Fruit fly (Drosophila melanogaster) whole organism, embryonic: ENCODE data around the gene Obp93a.

ENCODE experiments used
- Atf3 ChIP-seq: fragments of 200-800 bp; sonication (Bioruptor generic); optimal IDR thresholded peaks from 3 replicates; lab custom pipeline; 2016; ENCODE audit warnings: missing biosample characterization, missing genetic modification characterization
- B-H2 ChIP-seq: fragments of 200-800 bp; sonication (Bioruptor generic); optimal IDR thresholded peaks from 2 replicates; lab custom pipeline; 2018; ENCODE audit warnings: missing biosample characterization, mild to moderate bottlenecking, missing genetic modification characterization
- Bdp1 ChIP-seq: fragments of 200-800 bp; sonication (Bioruptor generic); optimal IDR thresholded peaks from 3 replicates; lab custom pipeline; 2016; ENCODE audit warnings: missing biosample characterization, missing genetic modification characterization
- CG10267 ChIP-seq: fragments of 200-800 bp; sonication (Bioruptor generic); optimal IDR thresholded peaks from 2 replicates; lab custom pipeline; 2018; ENCODE audit warnings: missing biosample characterization, mild to moderate bottlenecking, missing genetic modification characterization, moderate library complexity
- CG11247 ChIP-seq: fragments of 200-800 bp; sonication (Bioruptor generic); IDR thresholded peaks from 2 replicates; pipeline ENCODE4 v1.3.6; 2022; ENCODE audit warnings: missing biosample characterization, missing genetic modification characterization
- CG12219 ChIP-seq: fragments of 200-800 bp; sonication (Bioruptor generic); optimal IDR thresholded peaks from 3 replicates; lab custom pipeline; 2018; ENCODE audit warnings: missing biosample characterization, mild to moderate bottlenecking, missing genetic modification characterization
- CG14014 ChIP-seq: fragments of 200-800 bp; sonication (Bioruptor generic); IDR thresholded peaks from 2 replicates; pipeline ENCODE4 v1.3.6; 2022; ENCODE audit warnings: missing biosample characterization, missing genetic modification characterization
- CG15479 ChIP-seq: fragments of 200-800 bp; sonication (Bioruptor generic); optimal IDR thresholded peaks from 3 replicates; lab custom pipeline; 2019; ENCODE audit warnings: missing biosample characterization, mild to moderate bottlenecking, missing genetic modification characterization, moderate library complexity
- CG15696 ChIP-seq: fragments of 200-800 bp; sonication (Bioruptor generic); optimal IDR thresholded peaks from 2 replicates; lab custom pipeline; 2019; ENCODE audit warnings: missing biosample characterization, mild to moderate bottlenecking, missing genetic modification characterization, moderate library complexity
- CG16813 ChIP-seq: fragments of 200-800 bp; sonication (Bioruptor generic); IDR thresholded peaks from 3 replicates; pipeline ENCODE4 v1.3.6; 2022; ENCODE audit warnings: missing biosample characterization, missing genetic modification characterization; ENCODE audit not compliant: partially characterized antibody
- CG17802 ChIP-seq: fragments of 200-800 bp; sonication (Bioruptor generic); optimal IDR thresholded peaks from 2 replicates; lab custom pipeline; 2018; ENCODE audit warnings: missing biosample characterization, mild to moderate bottlenecking, missing genetic modification characterization, moderate library complexity
- CG17829 ChIP-seq: fragments of 200-800 bp; optimal IDR thresholded peaks from 2 replicates; lab custom pipeline; 2019; ENCODE audit warnings: missing biosample characterization, mild to moderate bottlenecking, missing genetic modification characterization, moderate library complexity
- CG1832 ChIP-seq: fragments of 200-800 bp; sonication (Bioruptor generic); optimal IDR thresholded peaks from 2 replicates; lab custom pipeline; 2017; ENCODE audit warnings: missing biosample characterization, mild to moderate bottlenecking, missing genetic modification characterization, inconsistent platforms
- CG18476 ChIP-seq: fragments of 200-800 bp; sonication (Bioruptor generic); optimal IDR thresholded peaks from 2 replicates; lab custom pipeline; 2016; ENCODE audit warnings: missing biosample characterization, mild to moderate bottlenecking, missing genetic modification characterization
- CG18599 ChIP-seq: fragments of 200-800 bp; sonication (Bioruptor generic); optimal IDR thresholded peaks from 3 replicates; lab custom pipeline; 2017; ENCODE audit warnings: missing biosample characterization, missing genetic modification characterization, mild to moderate bottlenecking, moderate library complexity, missing genetic modification reagents
- CG31224 ChIP-seq: fragments of 200-800 bp; sonication (Bioruptor generic); IDR thresholded peaks from 2 replicates; pipeline ENCODE4 v1.3.6; 2022; ENCODE audit warnings: missing biosample characterization, missing genetic modification characterization
- CG31441 ChIP-seq: fragments of 200-800 bp; sonication (Bioruptor generic); IDR thresholded peaks from 2 replicates; pipeline ENCODE4 v1.3.6; 2022; ENCODE audit warnings: missing biosample characterization, missing genetic modification characterization
- CG33213 ChIP-seq: fragments of 200-800 bp; sonication (Bioruptor generic); optimal IDR thresholded peaks from 3 replicates; lab custom pipeline; 2016; ENCODE audit warnings: missing biosample characterization, missing genetic modification characterization
- CG33557 ChIP-seq: fragments of 200-800 bp; sonication (Bioruptor generic); optimal IDR thresholded peaks from 2 replicates; lab custom pipeline; 2019; ENCODE audit warnings: missing biosample characterization, mild to moderate bottlenecking, missing genetic modification characterization, moderate library complexity
- CG3838 ChIP-seq: fragments of 200-800 bp; sonication (Bioruptor generic); optimal IDR thresholded peaks from 3 replicates; lab custom pipeline; 2016; ENCODE audit warnings: missing biosample characterization, missing genetic modification characterization
- CG4707 ChIP-seq: fragments of 200-800 bp; sonication (Bioruptor generic); optimal IDR thresholded peaks from 2 replicates; lab custom pipeline; 2018; ENCODE audit warnings: missing biosample characterization, mild to moderate bottlenecking, missing genetic modification characterization, moderate library complexity
- CG4730 ChIP-seq: fragments of 200-800 bp; sonication (Bioruptor generic); IDR thresholded peaks from 2 replicates; pipeline ENCODE4 v1.3.6; 2022; ENCODE audit warnings: missing biosample characterization, missing genetic modification characterization
- CG6813 ChIP-seq: fragments of 200-800 bp; sonication (Bioruptor generic); optimal IDR thresholded peaks from 2 replicates; lab custom pipeline; 2017; ENCODE audit warnings: missing biosample characterization, missing genetic modification characterization, mild to moderate bottlenecking, moderate library complexity, missing genetic modification reagents
- CG7928 ChIP-seq: fragments of 200-800 bp; sonication (Bioruptor generic); optimal IDR thresholded peaks from 2 replicates; lab custom pipeline; 2017; ENCODE audit warnings: missing biosample characterization, mild to moderate bottlenecking, missing genetic modification characterization
- CG8290 ChIP-seq, 3 experiments: fragments of 200-800 bp; sonication (Bioruptor generic); optimal IDR thresholded peaks; 2 replicates each; lab custom pipeline; 2016 to 2019; ENCODE audit warnings: missing biosample characterization in 3 of 3, missing genetic modification characterization in 3 of 3, mild to moderate bottlenecking in 2 of 3, moderate library complexity in 1 of 3
- Dp ChIP-seq: fragments of 200-800 bp; sonication (Bioruptor generic); optimal IDR thresholded peaks from 2 replicates; lab custom pipeline; 2018; ENCODE audit warnings: missing biosample characterization, mild to moderate bottlenecking, missing genetic modification characterization, moderate library complexity
- E2f1 ChIP-seq: fragments of 200-800 bp; sonication (Bioruptor generic); IDR thresholded peaks from 2 replicates; pipeline ENCODE4 v1.3.6; 2022; ENCODE audit warnings: missing biosample characterization, missing genetic modification characterization
- Gug ChIP-seq: fragments of 200-800 bp; sonication (Bioruptor generic); IDR thresholded peaks from 4 replicates; pipeline ENCODE4 v1.3.6; 2022; ENCODE audit warnings: missing biosample characterization, missing genetic modification characterization
- H15 ChIP-seq: fragments of 200-800 bp; sonication (Bioruptor generic); IDR thresholded peaks from 3 replicates; pipeline ENCODE4 v1.3.6; 2022; ENCODE audit warnings: missing biosample characterization, missing genetic modification characterization
- HLH54F ChIP-seq: fragments of 200-800 bp; sonication (Bioruptor generic); optimal IDR thresholded peaks from 3 replicates; lab custom pipeline; 2016; ENCODE audit warnings: missing biosample characterization, missing genetic modification characterization
- HmgD ChIP-seq: fragments of 200-800 bp; sonication (Bioruptor generic); optimal IDR thresholded peaks from 3 replicates; lab custom pipeline; 2016; ENCODE audit warnings: missing biosample characterization, missing genetic modification characterization
- Lim3 ChIP-seq: fragments of 200-800 bp; sonication (Bioruptor generic); IDR thresholded peaks from 2 replicates; pipeline ENCODE4 v1.3.6; 2022; ENCODE audit warnings: missing biosample characterization, missing genetic modification characterization
- MTF-1 ChIP-seq: fragments of 200-800 bp; sonication (Bioruptor generic); optimal IDR thresholded peaks from 2 replicates; lab custom pipeline; 2018; ENCODE audit warnings: missing biosample characterization, mild to moderate bottlenecking, missing genetic modification characterization, borderline replicate concordance
- Myb ChIP-seq: fragments of 200-800 bp; sonication (Bioruptor generic); optimal IDR thresholded peaks from 2 replicates; lab custom pipeline; 2016; ENCODE audit warnings: missing biosample characterization, missing genetic modification characterization
- NFAT ChIP-seq: fragments of 200-800 bp; sonication (Bioruptor generic); IDR thresholded peaks from 2 replicates; pipeline ENCODE4 v1.3.6; 2022; ENCODE audit warnings: missing biosample characterization, missing genetic modification characterization
- Nf-YB ChIP-seq: fragments of 200-800 bp; sonication (Bioruptor generic); optimal IDR thresholded peaks from 3 replicates; lab custom pipeline; 2019; ENCODE audit warnings: missing biosample characterization, mild to moderate bottlenecking, missing genetic modification characterization, moderate library complexity
- ac ChIP-seq: fragments of 200-800 bp; sonication (Bioruptor generic); optimal IDR thresholded peaks from 3 replicates; lab custom pipeline; 2017; ENCODE audit warnings: missing biosample characterization, mild to moderate bottlenecking, missing genetic modification characterization
- ash1 ChIP-seq: fragments of 200-800 bp; sonication (Bioruptor generic); optimal IDR thresholded peaks from 2 replicates; lab custom pipeline; 2018; ENCODE audit warnings: missing biosample characterization, mild to moderate bottlenecking, missing genetic modification characterization
- bbx ChIP-seq: fragments of 200-800 bp; sonication (Bioruptor generic); IDR thresholded peaks from 2 replicates; pipeline ENCODE4 v1.3.6; 2022; ENCODE audit warnings: missing biosample characterization, missing genetic modification characterization; ENCODE audit not compliant: partially characterized antibody
- br ChIP-seq: fragments of >200 bp; optimal IDR thresholded peaks from 2 replicates; lab custom pipeline; 2017
- gro ChIP-seq: fragments of 200-800 bp; sonication (Bioruptor generic); optimal IDR thresholded peaks from 2 replicates; lab custom pipeline; 2016; ENCODE audit warnings: missing biosample characterization, missing genetic modification characterization
- kay ChIP-seq: fragments of 200-800 bp; sonication (Bioruptor generic); optimal IDR thresholded peaks from 2 replicates; lab custom pipeline; 2016; ENCODE audit warnings: missing biosample characterization, missing genetic modification characterization
- ken ChIP-seq: fragments of 200-800 bp; sonication (Bioruptor generic); IDR thresholded peaks from 3 replicates; pipeline ENCODE4 v1.3.6; 2022; ENCODE audit warnings: missing biosample characterization, missing genetic modification characterization
- mam ChIP-seq: fragments of 200-800 bp; sonication (Bioruptor generic); optimal IDR thresholded peaks from 3 replicates; lab custom pipeline; 2016; ENCODE audit warnings: missing biosample characterization, missing genetic modification characterization
- nerfin-1 ChIP-seq: fragments of 200-800 bp; sonication (Bioruptor generic); optimal IDR thresholded peaks from 3 replicates; lab custom pipeline; 2019; ENCODE audit warnings: missing biosample characterization, mild to moderate bottlenecking, missing genetic modification characterization, moderate library complexity
- nerfin-2 ChIP-seq: fragments of 200-800 bp; sonication (Bioruptor generic); IDR thresholded peaks from 2 replicates; pipeline ENCODE4 v1.3.6; 2022; ENCODE audit warnings: missing biosample characterization, missing genetic modification characterization; ENCODE audit not compliant: partially characterized antibody
- pan ChIP-seq, 4 experiments: fragments of >200 bp in 3 of 4; fragments of 200-800 bp in 1 of 4; sonication (Bioruptor generic) in 1 of 4; optimal IDR thresholded peaks in 3 of 4; IDR thresholded peaks in 1 of 4; 2 replicates each; pipeline versions ENCODE4 v1.3.6 to Lab custom; 2017 to 2022; ENCODE audit warnings: missing biosample characterization in 2 of 4, missing genetic modification characterization in 2 of 4, mixed read lengths in 1 of 4
- sim ChIP-seq: fragments of 200-800 bp; sonication (Bioruptor generic); IDR thresholded peaks from 2 replicates; pipeline ENCODE4 v1.3.6; 2022; ENCODE audit warnings: missing biosample characterization, missing genetic modification characterization
- ssp ChIP-seq: fragments of 200-800 bp; sonication (Bioruptor generic); IDR thresholded peaks from 2 replicates; pipeline ENCODE4 v1.3.6; 2022; ENCODE audit warnings: missing biosample characterization, missing genetic modification characterization

Gene Obp93a

DNA sequence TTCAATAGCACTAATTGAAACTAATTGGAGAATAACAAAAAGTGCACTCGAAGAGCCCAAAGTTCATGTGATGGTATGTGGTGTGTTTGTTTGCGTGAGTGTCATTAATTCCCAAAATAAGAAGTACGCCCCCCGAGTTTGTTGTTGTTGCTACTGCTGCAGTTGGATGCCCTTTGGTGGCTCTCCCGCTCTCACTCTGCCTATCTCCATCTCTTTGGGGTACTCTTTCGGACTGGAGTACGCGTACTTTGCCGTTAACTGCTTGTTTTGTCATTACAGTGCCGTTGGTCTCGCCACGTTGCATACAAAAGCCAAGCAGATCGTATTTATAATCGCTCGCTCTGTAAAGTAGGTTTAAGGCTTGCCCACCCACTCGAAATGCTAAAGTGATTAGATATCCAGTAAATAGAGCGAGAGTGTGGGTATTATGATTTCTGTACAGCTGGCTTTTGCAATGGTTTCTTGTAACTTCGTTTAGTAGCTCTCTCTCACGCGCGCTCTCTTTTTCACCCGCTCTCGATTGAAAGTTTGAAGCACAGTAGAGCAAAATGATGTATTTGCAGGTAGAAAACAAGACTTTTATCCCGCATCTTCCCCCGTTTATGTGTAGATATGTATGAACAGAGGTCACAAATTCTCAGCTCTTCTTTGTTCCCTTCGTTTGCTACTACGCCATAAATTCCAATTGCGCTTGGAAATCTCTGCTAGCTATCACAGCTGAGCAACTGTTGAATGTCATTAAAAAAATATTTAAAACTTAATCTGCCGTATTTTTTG lies 17.4 kb downstream of the Obp93a start (continued):
- TF ChIP-seq CG16813 (GFP tag; lab: Robert Waterston, UW) (no peak), CG17802 (tag; lab: Kevin White, UChicago) (no peak), CG14014 (GFP tag; lab: Robert Waterston, UW) (no peak), Myb (GFP tag; lab: Kevin White, UChicago) (no peak), CG18476 (GFP tag; lab: Kevin White, UChicago) (no peak), CG6813 (GFP tag; lab: Kevin White, UChicago) (peak; percentile 3), CG17829 (peak; percentile 19), H15 (no peak), CG7928 (GFP tag; lab: Kevin White, UChicago) (no peak), CG15696 (tag; lab: Kevin White, UChicago) (no peak), Nf-YB (GFP tag; lab: Kevin White, UChicago) (peak; percentile 14), CG15479 (GFP tag; lab: Kevin White, UChicago) (no peak), CG8290 (GFP tag; optimal IDR thresholded peaks at IDR 0.05; lab: Kevin White, UChicago) (peak; percentile 50), CG8290 (tag; optimal IDR thresholded peaks at IDR 0.05; lab: Kevin White, UChicago) (no peak), CG18599 (no peak), ken (GFP tag; lab: Robert Waterston, UW) (no peak), pan (optimal IDR thresholded peaks at IDR 0.05; lab: Kevin White, UChicago) (no peak), pan (GFP tag; optimal IDR thresholded peaks at IDR 0.05 in 1 of 2, IDR thresholded peaks at IDR 0.05 in 1 of 2) (no peak), CG31224 (peak; percentile 36; the same call in 1 of the 2 replicates), CG12219 (GFP tag; lab: Kevin White, UChicago) (peak; percentile 58), ac (GFP tag; lab: Kevin White, UChicago) (no peak), br (lab: Kevin White, UChicago) (no peak), CG3838 (GFP tag; lab: Kevin White, UChicago) (no peak), HmgD (GFP tag; lab: Kevin White, UChicago) (no peak), ash1 (GFP tag; lab: Kevin White, UChicago) (no peak), CG10267 (tag; lab: Kevin White, UChicago) (no peak), CG33557 (GFP tag; lab: Kevin White, UChicago) (no peak), CG33213 (GFP tag; lab: Kevin White, UChicago) (no peak), E2f1 (no peak), CG31441 (GFP tag; lab: Robert Waterston, UW) (no peak; the same call in 1 of the 2 replicates), mam (GFP tag; lab: Kevin White, UChicago) (no peak), ssp (no peak), nerfin-1 (tag; lab: Kevin White, UChicago) (peak; percentile 64), bbx (GFP tag; lab: Robert Waterston, UW) (no peak), Lim3 (GFP tag; lab: Robert Waterston, UW) (no peak), gro (no peak), MTF-1 (GFP tag; lab: Kevin White, UChicago) (no peak), nerfin-2 (GFP tag; lab: Robert Waterston, UW) (no peak), Atf3 (no peak), CG4730 (GFP tag; lab: Robert Waterston, UW) (no peak), Gug (GFP tag; lab: Robert Waterston, UW) (no peak), Bdp1 (GFP tag; lab: Kevin White, UChicago) (no peak), sim (GFP tag; lab: Robert Waterston, UW) (no peak), CG11247 (GFP tag; lab: Robert Waterston, UW) (no peak), NFAT (no peak), B-H2 (no peak), CG4707 (GFP tag; lab: Kevin White, UChicago) (peak; percentile 91), kay (GFP tag; lab: Kevin White, UChicago) (no peak), HLH54F (GFP tag; lab: Kevin White, UChicago) (no peak), Dp (GFP tag; lab: Kevin White, UChicago) (no peak), CG1832 (no peak)
